Fruit fly (Drosophila melanogaster) S2 (cell line): ENCODE data around the gene Jon65Aii.

Experiments
- CG8478 ChIP-seq: fragments of >200 bp; optimal IDR thresholded peaks from 2 replicates; lab custom pipeline; 2018
- CTCF ChIP-seq, 2 experiments: fragments of >200 bp; optimal IDR thresholded peaks; 2 replicates each; lab custom pipeline; 2018

Gene Jon65Aii

dm6 chr3L:6065881-6066389 is 13.8 kb downstream of the Jon65Aii start, which contains the start of gene CG42269:
Gene CG42269, plus strand, starts transcription at chr3L:6066296.
- no peak for TF ChIP-seq CTCF (optimal IDR thresholded peaks at IDR 0.05; lab: Kevin White, UChicago)
- TF ChIP-seq CG8478 (lab: Kevin White, UChicago) = no peak

DNA sequence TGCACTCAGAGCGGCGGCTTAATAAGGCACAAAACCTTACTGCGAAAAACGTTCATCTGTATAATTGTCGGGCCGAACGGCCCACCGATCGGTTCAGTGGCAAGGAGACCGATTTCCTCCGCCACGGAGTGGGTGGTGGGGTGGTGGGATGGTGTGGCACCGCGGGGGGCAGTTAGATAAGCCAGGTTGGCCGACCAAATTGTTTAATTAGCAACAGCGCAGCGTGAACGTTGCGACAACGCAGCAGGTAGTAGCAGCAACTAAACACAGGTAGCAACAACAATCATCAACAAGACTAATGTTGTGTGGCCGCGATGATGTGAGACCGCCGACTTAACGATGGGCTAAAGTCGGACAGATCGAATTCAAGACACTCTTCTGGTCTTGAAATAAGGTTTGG is 16.1 kb downstream of the Jon65Aii start:
- TF ChIP-seq CTCF (optimal IDR thresholded peaks at IDR 0.05; lab: Kevin White, UChicago) = no peak
- TF ChIP-seq CG8478 (lab: Kevin White, UChicago) = no peak

DNA sequence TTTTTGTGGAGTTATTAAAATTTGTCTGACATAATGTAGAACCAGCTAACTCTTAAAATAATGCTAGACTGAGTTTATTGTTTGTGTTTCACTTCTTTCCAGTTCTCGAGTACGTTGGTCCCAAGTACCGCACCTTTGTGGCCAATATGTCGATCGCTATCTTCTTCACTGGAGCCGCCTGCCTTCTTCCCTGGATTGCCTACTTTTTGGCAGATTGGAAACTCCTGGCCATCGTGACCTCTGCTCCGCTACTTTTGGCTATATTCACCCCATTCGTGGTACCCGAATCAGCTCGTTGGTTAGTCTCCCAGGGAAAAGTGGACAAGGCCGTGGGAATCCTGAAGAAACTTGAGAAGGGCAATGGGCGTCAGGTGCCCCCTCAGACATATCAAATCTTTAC is 18.0 kb downstream of the Jon65Aii start:
- TF ChIP-seq CTCF (optimal IDR thresholded peaks at IDR 0.05; lab: Kevin White, UChicago) (no peak), CG8478 (lab: Kevin White, UChicago) (no peak)

DNA sequence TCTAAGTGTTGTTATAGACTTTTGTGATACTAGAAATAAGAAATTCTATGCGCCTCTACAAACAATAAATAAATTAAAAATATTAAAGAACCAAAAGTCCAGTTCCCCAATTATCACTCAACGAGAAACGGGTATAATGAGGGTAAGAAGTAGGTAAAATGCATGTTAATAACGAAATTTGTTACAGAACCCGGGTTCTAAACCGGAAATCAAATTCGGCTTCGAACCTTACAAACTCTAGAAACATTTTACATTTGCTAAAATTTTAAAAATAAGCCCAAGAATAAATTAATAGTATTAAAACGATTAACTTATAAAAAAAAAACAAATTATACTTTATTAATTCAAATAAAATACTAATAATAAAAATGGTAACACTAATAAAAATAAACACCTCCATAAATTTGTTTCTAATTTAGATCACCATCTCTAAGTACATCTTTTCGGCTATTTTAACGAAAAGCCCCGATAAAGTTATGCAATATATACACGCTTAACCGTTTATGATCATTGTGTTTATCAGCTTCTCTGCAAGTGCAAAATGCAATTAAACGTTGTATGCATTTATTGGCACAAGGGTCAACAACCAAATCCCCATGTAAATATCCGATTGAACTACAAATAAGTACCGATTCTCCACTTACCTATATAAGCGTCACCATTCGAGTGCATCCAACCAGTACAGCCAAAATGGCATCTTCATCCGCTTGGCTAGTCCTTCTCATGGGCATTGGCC is 19.5 kb downstream of the Jon65Aii start, which contains the start of gene CG6602:
Gene CG6602 (plus strand): TSS at position 686 of the 736 bp plus-strand sequence.
- TF ChIP-seq CTCF (optimal IDR thresholded peaks at IDR 0.05; lab: Kevin White, UChicago) = peak in 1 of 2 experiments; percentile 54
- no peak for TF ChIP-seq CG8478 (lab: Kevin White, UChicago)

DNA sequence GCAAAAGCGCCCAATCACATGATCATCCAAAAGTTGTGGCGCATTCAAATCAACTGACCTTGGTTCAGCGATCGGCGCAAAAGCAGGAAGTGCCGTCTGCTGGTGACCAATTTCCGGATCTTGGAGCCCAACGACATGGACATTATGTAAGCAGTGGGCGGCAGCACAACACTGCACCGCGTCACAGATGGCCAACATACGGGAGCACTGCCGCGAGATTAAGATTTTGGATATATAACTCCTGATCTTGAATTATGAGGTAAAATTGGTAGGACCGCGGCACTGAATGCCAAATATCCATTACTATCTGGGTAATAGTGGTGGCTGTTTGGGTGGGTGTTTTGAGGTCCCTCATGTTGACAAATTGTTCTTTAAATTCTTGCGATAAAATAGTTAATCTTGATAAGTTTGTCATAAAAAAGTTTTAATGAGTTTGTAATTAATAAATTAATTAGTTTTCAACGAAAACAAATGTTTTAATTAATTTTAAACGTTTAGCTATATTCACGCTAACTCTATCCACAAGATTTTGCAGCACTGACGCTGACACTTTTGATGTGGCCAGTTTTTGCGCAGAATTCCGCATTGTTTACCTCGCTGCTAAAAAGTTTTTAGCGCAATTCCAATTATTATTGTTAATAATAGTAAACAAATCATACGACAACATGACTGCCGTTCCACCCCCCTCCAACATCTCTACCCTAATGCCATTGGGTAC is 23.0 kb downstream of the Jon65Aii start, which contains the start of the genes CG13295 and CG6610:
Gene CG13295 (minus strand): TSS at position 271 of the 718 bp plus-strand sequence.
Gene CG6610 (plus strand): TSS at position 562 of the 718 bp plus-strand sequence.
- TF ChIP-seq CTCF (optimal IDR thresholded peaks at IDR 0.05; lab: Kevin White, UChicago) (no peak), CG8478 (lab: Kevin White, UChicago) (no peak)

- TF ChIP-seq CTCF (optimal IDR thresholded peaks at IDR 0.05; lab: Kevin White, UChicago) (no peak), CG8478 (lab: Kevin White, UChicago) (no peak)
Measured at dm6 chr3L:6076429-6076828, 24.3 kb downstream of the Jon65Aii start, which contains the start of gene ssp6. Gene ssp6, plus strand, starts transcription at chr3L:6076722.

DNA sequence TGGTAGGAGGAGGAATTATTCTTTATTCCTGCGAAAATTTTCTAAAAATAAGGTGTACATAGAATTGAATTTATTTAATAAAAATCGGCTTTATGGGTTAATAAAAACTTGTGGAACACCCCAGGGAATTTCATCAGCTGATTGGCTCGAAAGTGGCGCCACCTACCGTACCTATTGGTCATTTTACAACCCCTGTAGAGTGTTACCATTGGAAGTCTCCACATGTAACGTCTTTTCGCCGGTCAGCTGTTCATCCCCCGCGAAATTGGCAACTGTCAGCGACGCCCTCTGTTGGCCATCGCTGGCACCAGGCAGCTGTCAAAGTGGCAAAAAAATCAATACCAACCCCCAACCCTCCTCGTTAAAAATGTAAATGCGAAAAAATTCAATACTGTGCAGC is 30.4 kb downstream of the Jon65Aii start, which contains the start of gene CG13293:
Gene CG13293 (plus strand): TSS at position 323 of the 400 bp plus-strand sequence.
- TF ChIP-seq CTCF (optimal IDR thresholded peaks at IDR 0.05; lab: Kevin White, UChicago) (peak; percentile 92 to 97), CG8478 (lab: Kevin White, UChicago) (no peak)

dm6 chr3L:6084446-6084845 is 32.3 kb downstream of the Jon65Aii start:
- TF ChIP-seq CG8478 (lab: Kevin White, UChicago) (no peak), CTCF (optimal IDR thresholded peaks at IDR 0.05; lab: Kevin White, UChicago) (no peak)

DNA sequence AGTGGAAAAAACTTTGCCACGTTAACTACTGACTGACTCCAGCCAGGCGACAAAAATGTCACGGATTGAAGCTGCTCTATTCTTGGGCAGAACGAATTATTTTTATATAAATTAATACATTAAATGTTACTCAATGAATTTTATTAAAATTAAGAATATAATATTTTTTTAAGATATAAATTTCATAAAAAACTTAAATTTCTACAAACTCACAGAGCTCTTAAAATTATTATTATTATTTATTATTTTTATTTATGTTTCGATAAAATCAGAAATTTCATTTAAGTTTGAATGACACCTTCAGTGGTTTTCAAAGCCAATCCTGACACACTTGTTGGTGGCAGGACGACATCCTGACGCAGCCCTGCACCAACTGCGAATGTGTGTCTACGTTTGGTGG is 33.0 kb downstream of the Jon65Aii start:
- TF ChIP-seq CG8478 (lab: Kevin White, UChicago) (no peak), CTCF (optimal IDR thresholded peaks at IDR 0.05; lab: Kevin White, UChicago) (no peak)

DNA sequence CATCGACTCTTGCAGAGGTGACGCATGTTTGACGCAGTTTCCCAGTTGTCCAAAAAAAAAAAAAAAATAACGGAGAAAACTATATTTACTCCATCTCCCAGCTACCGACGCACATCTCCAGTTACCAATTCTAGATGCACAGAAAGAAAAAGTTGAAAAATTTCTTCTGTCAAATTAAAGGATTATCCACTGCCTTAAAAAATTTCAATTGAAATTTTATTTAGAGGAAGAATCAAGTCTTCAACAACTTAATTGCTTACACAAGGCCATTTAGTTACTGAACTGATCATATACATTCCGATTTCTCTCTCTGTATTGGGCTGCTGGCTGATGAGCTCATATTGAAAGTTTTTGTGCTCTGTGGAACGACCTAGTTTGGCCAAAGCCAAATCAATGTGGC is 33.9 kb downstream of the Jon65Aii start:
- TF ChIP-seq CG8478 (lab: Kevin White, UChicago) (no peak), CTCF (optimal IDR thresholded peaks at IDR 0.05; lab: Kevin White, UChicago) (no peak)

- no peak for TF ChIP-seq CTCF (optimal IDR thresholded peaks at IDR 0.05; lab: Kevin White, UChicago)
- TF ChIP-seq CG8478 (lab: Kevin White, UChicago) = no peak
Measured at dm6 chr3L:6093213-6093612, 41.1 kb downstream of the Jon65Aii start, which contains the start of gene CG10469. Gene CG10469, minus strand, starts transcription at chr3L:6093313.

- no peak for TF ChIP-seq CG8478 (lab: Kevin White, UChicago)
- no peak for TF ChIP-seq CTCF (optimal IDR thresholded peaks at IDR 0.05; lab: Kevin White, UChicago)
Measured at dm6 chr3L:6094697-6095096, 42.6 kb downstream of the Jon65Aii start, which contains the start of the genes CG10467 and loj. Gene CG10467, minus strand, starts transcription at chr3L:6094747. Gene loj, plus strand, starts transcription at chr3L:6094987.

DNA sequence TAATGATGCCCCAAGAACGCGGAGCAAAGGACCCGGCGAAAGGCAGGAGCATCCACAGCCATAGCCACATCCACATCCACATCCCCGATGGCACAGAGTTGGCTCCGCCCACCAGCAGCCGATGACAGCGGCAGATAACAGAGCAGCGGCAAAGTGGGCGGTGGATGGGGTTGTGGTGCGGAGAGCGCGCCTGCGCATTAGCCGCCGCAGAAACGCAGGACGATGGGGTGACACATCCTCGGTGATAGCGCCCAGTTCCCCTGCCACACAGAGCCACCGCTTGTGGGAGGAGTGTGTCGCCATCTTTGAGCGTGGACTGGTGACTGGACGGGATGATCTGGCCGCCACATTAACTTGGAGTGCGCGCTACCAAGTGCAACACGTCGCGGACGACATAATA is 45.1 kb downstream of the Jon65Aii start, which contains the start of gene Ets65A:
Gene Ets65A (plus strand): TSS at position 348 of the 400 bp plus-strand sequence.
- TF ChIP-seq CG8478 (lab: Kevin White, UChicago) = no peak
- no peak for TF ChIP-seq CTCF (optimal IDR thresholded peaks at IDR 0.05; lab: Kevin White, UChicago)
